Fruit fly (Drosophila melanogaster): ENCODE measurements around the gene GluRIIC.

Gene GluRIIC

DNA sequence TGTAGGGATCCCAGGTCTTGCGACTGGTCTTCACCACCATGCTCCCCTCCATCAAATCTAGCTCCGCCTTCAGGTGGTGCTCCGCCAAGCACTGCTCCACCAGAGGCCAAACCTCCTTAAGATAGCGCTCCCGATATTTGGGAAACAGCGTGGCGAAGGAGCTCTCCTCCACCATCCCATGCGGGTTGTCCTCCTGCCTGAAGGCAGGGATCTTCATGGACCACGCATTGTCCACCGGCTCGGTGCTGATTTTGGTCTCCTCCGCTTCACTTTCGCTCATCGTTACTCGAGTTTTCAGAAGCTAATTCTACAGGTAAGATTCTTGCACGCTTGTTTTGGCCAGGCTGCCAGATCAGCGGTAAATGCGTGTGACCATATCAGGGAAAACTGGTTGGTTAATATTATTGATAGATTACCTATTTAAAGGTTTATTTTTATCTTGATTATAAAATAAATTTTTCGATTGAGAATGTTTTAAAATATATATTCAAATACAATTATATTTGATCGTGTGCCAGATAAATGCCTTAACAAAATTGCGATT lies 44.3 kb upstream of the GluRIIC start, which contains the start of gene dbe (continued):
- no peak for TF ChIP-seq CG14965 (GFP tag; optimal IDR thresholded peaks at IDR 0.05; ENCODE audit: borderline replicate concordance)
- no peak for TF ChIP-seq CG8765 (GFP tag; IDR thresholded peaks at IDR 0.05)
- no peak for TF ChIP-seq CG7556 (GFP tag; optimal IDR thresholded peaks at IDR 0.05)
- no peak for TF ChIP-seq Dek (tag; optimal IDR thresholded peaks at IDR 0.05)
- no peak for TF ChIP-seq Gug (GFP tag; IDR thresholded peaks at IDR 0.05)
- no peak for TF ChIP-seq cato (GFP tag; optimal IDR thresholded peaks at IDR 0.05; ENCODE audit: borderline replicate concordance)
- no peak for TF ChIP-seq Hmx (GFP tag; optimal IDR thresholded peaks at IDR 0.05)
- TF ChIP-seq peb (GFP tag; IDR thresholded peaks at IDR 0.05): no peak
- no peak for TF ChIP-seq ewg (GFP tag; optimal IDR thresholded peaks at IDR 0.05)
- no peak for TF ChIP-seq cwo (GFP tag; optimal IDR thresholded peaks at IDR 0.05)
- TF ChIP-seq lov (optimal IDR thresholded peaks at IDR 0.05): no peak
- TF ChIP-seq lov (GFP tag; IDR thresholded peaks at IDR 0.05): no peak
- peak; percentile 57 for TF ChIP-seq scrt (GFP tag; optimal IDR thresholded peaks at IDR 0.05)
- no peak for TF ChIP-seq ro (GFP tag; IDR thresholded peaks at IDR 0.05)
- TF ChIP-seq CG11504 (tag; optimal IDR thresholded peaks at IDR 0.05): peak; percentile 24
- no peak for TF ChIP-seq ftz-f1 (GFP tag; optimal IDR thresholded peaks at IDR 0.05)
- peak; percentile 7 for TF ChIP-seq Chrac-16 (GFP tag; optimal IDR thresholded peaks at IDR 0.05)
- no peak; the same call in 2 of the 3 replicates for TF ChIP-seq B-H1 (GFP tag; IDR thresholded peaks at IDR 0.05)
- TF ChIP-seq tx (GFP tag; optimal IDR thresholded peaks at IDR 0.05): no peak
- no peak for TF ChIP-seq Myb (GFP tag; optimal IDR thresholded peaks at IDR 0.05)
- TF ChIP-seq CG2889 (GFP tag; IDR thresholded peaks at IDR 0.05): no peak
- no peak for TF ChIP-seq CG16863 (GFP tag; optimal IDR thresholded peaks at IDR 0.05)
- no peak for TF ChIP-seq CG11247 (GFP tag; IDR thresholded peaks at IDR 0.05)
- no peak for TF ChIP-seq twi (tag; optimal IDR thresholded peaks at IDR 0.05)
- no peak for TF ChIP-seq CG32767 (GFP tag; IDR thresholded peaks at IDR 0.05)
- peak; percentile 16 for TF ChIP-seq CG2712 (tag; optimal IDR thresholded peaks at IDR 0.05)
- peak; percentile 25; the same call in 1 of the 2 replicates for TF ChIP-seq vvl (GFP tag; IDR thresholded peaks at IDR 0.05)
- TF ChIP-seq pho (GFP tag; optimal IDR thresholded peaks at IDR 0.05): no peak
- TF ChIP-seq emc (GFP tag; optimal IDR thresholded peaks at IDR 0.05): no peak
- TF ChIP-seq Bdp1 (GFP tag; optimal IDR thresholded peaks at IDR 0.05): no peak
- TF ChIP-seq CG43689 (GFP tag; IDR thresholded peaks at IDR 0.05): no peak
- peak; percentile 28 for TF ChIP-seq CG2678 (tag; optimal IDR thresholded peaks at IDR 0.05)
- no peak for TF ChIP-seq wdn (GFP tag; IDR thresholded peaks at IDR 0.05)
- no peak for TF ChIP-seq CG1529 (GFP tag; optimal IDR thresholded peaks at IDR 0.05)
- TF ChIP-seq Lhr (GFP tag; optimal IDR thresholded peaks at IDR 0.05): no peak
- no peak for TF ChIP-seq CG31365 (tag; optimal IDR thresholded peaks at IDR 0.05)
- no peak for TF ChIP-seq CG11560 (tag; IDR thresholded peaks at IDR 0.05)
- TF ChIP-seq D19A (tag; optimal IDR thresholded peaks at IDR 0.05): no peak
- no peak for TF ChIP-seq CG1647 (GFP tag; optimal IDR thresholded peaks at IDR 0.05)
- TF ChIP-seq Bteb2 (GFP tag; optimal IDR thresholded peaks at IDR 0.05): no peak
- no peak for TF ChIP-seq CG9609 (GFP tag; optimal IDR thresholded peaks at IDR 0.05)
- TF ChIP-seq CG13123 (GFP tag; optimal IDR thresholded peaks at IDR 0.05): no peak
- no peak for TF ChIP-seq fd102C (GFP tag; optimal IDR thresholded peaks at IDR 0.05)
- no peak for TF ChIP-seq Hsf (GFP tag; optimal IDR thresholded peaks at IDR 0.05)
- peak; percentile 46 for TF ChIP-seq sug (tag; optimal IDR thresholded peaks at IDR 0.05)
- no peak for TF ChIP-seq gce (GFP tag; IDR thresholded peaks at IDR 0.05)
- no peak for TF ChIP-seq Lim3 (GFP tag; IDR thresholded peaks at IDR 0.05)
- TF ChIP-seq CG17568 (GFP tag; optimal IDR thresholded peaks at IDR 0.05): no peak
- peak; percentile 5 for TF ChIP-seq Meics (GFP tag; optimal IDR thresholded peaks at IDR 0.05)
- TF ChIP-seq pros (GFP tag; optimal IDR thresholded peaks at IDR 0.05): no peak
- no peak; the same call in 1 of the 2 replicates for TF ChIP-seq Xrp1 (GFP tag; IDR thresholded peaks at IDR 0.05)
- no peak for TF ChIP-seq Gsc (GFP tag; IDR thresholded peaks at IDR 0.05)
- TF ChIP-seq HLH3B (GFP tag; IDR thresholded peaks at IDR 0.05): no peak
